Worm (Caenorhabditis elegans) whole organism, L2 larva: ENCODE data around the gene fbxb-22.

Experiments used
- elt-1 ChIP-seq: fragments of 150-350 bp; optimal IDR thresholded peaks from 2 replicates; lab custom pipeline; 2014; ENCODE audit warnings: missing biosample characterization, missing genetic modification characterization
- elt-3 ChIP-seq: sonication (generic microtip); optimal IDR thresholded peaks from 2 replicates; lab custom pipeline; 2017; ENCODE audit warnings: missing biosample characterization, missing genetic modification characterization
- lin-13 ChIP-seq: fragments of 150-350 bp; optimal IDR thresholded peaks from 2 replicates; lab custom pipeline; 2014; ENCODE audit warnings: missing biosample characterization, missing genetic modification reagents, missing genetic modification characterization
- lsy-2 ChIP-seq, 2 experiments: fragments of 150-350 bp in 1 of 2; sonication (generic microtip) in 1 of 2; optimal IDR thresholded peaks; 2 replicates each; lab custom pipeline; 2014 to 2017; ENCODE audit warnings: missing biosample characterization in 2 of 2, missing genetic modification characterization in 2 of 2
- nhr-11 ChIP-seq: fragments of 150-350 bp; optimal IDR thresholded peaks from 2 replicates; lab custom pipeline; 2014; ENCODE audit warnings: missing biosample characterization, missing genetic modification characterization
- nhr-23 ChIP-seq: fragments of 150-350 bp; optimal IDR thresholded peaks from 2 replicates; lab custom pipeline; 2014; ENCODE audit warnings: missing biosample characterization, missing genetic modification reagents, missing genetic modification characterization
- nhr-77 ChIP-seq: fragments of 150-350 bp; optimal IDR thresholded peaks from 2 replicates; lab custom pipeline; 2014; ENCODE audit warnings: missing biosample characterization, missing genetic modification characterization
- unc-62 ChIP-seq: fragments of 150-350 bp; optimal IDR thresholded peaks from 2 replicates; lab custom pipeline; 2014; ENCODE audit warnings: missing biosample characterization, missing genetic modification reagents, missing genetic modification characterization
- ztf-11 ChIP-seq: sonication (generic microtip); optimal IDR thresholded peaks from 2 replicates; lab custom pipeline; 2017; ENCODE audit warnings: missing biosample characterization, missing genetic modification characterization

DNA sequence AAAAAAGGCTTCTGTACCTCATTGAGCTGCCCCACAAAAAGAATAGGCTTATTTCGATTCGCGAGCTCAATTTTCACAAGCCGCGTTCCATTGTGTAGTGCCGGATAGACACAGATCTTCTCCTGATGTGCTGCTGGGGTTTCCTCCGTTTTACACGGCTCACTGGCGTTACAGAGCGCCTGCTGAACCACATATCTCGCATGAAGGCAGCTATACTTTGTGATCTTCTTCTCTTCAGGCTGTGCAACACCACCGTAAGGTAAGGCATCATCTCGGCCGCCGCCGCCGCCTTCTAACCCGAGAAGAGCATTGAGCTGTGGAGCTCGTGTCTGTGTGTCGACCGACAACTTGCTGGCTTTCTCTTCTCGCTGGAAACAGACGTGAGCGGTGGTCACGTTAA is 30.0 kb downstream of the fbxb-22 start:
- no peak for TF ChIP-seq nhr-11 (tag; lab: Kevin White, UChicago)
- no peak for TF ChIP-seq ztf-11
- TF ChIP-seq elt-3 (tag; lab: Kevin White, UChicago) = no peak
- no peak for TF ChIP-seq elt-1 (tag; lab: Kevin White, UChicago)
- TF ChIP-seq lin-13 (GFP tag; lab: Kevin White, UChicago) = no peak
- TF ChIP-seq unc-62 (GFP tag; lab: Kevin White, UChicago) = no peak
- TF ChIP-seq lsy-2 (tag; optimal IDR thresholded peaks at IDR 0.05; lab: Kevin White, UChicago) = no peak
- TF ChIP-seq nhr-77 = no peak
- no peak for TF ChIP-seq nhr-23 (tag; lab: Kevin White, UChicago)
